Worm (Caenorhabditis elegans) whole organism, L1 larva: Measurements from ENCODE around the gene C05C12.6.

Source experiments
- C04F5.9 ChIP-seq: sonication (generic microtip); optimal IDR thresholded peaks from 2 replicates; lab custom pipeline; 2016; ENCODE audit warnings: missing genetic modification characterization, missing compliant biosample characterization
- C34B4.2 ChIP-seq: sonication (generic microtip); optimal IDR thresholded peaks from 2 replicates; lab custom pipeline; 2017; ENCODE audit warnings: mild to moderate bottlenecking, missing genetic modification characterization, missing compliant biosample characterization
- F16B12.6 ChIP-seq: fragments of 150-350 bp; optimal IDR thresholded peaks from 2 replicates; lab custom pipeline; 2014; ENCODE audit warnings: missing biosample characterization, missing genetic modification characterization
- alr-1 ChIP-seq: fragments of 200-800 bp; sonication (Bioruptor generic); optimal IDR thresholded peaks from 2 replicates; lab custom pipeline; 2018; ENCODE audit warnings: borderline replicate concordance, mild to moderate bottlenecking, missing genetic modification characterization, missing compliant biosample characterization
- ama-1 ChIP-seq: fragments of 150-350 bp; optimal IDR thresholded peaks from 2 replicates; lab custom pipeline; 2014
- blmp-1 ChIP-seq: fragments of 150-350 bp; optimal IDR thresholded peaks from 2 replicates; lab custom pipeline; 2014; ENCODE audit warnings: missing biosample characterization, missing genetic modification characterization
- ceh-63 ChIP-seq: fragments of 200-800 bp; sonication (Bioruptor generic); optimal IDR thresholded peaks from 2 replicates; lab custom pipeline; 2018; ENCODE audit warnings: mild to moderate bottlenecking, missing genetic modification characterization, missing compliant biosample characterization
- ceh-82 ChIP-seq, 3 experiments: fragments of 150-350 bp in 1 of 3; sonication (generic microtip) in 2 of 3; optimal IDR thresholded peaks; 2 replicates each; lab custom pipeline; 2014 to 2017; ENCODE audit warnings: missing biosample characterization in 3 of 3, missing genetic modification characterization in 3 of 3
- ceh-88 ChIP-seq: fragments of 200-800 bp; sonication (Bioruptor generic); IDR thresholded peaks from 2 replicates; pipeline ENCODE4 v1.3.6; 2022; ENCODE audit warnings: missing genetic modification characterization, missing compliant biosample characterization
- ceh-90 ChIP-seq: sonication (generic microtip); optimal IDR thresholded peaks from 2 replicates; lab custom pipeline; 2016; ENCODE audit warnings: missing genetic modification characterization, missing compliant biosample characterization
- ces-1 ChIP-seq: fragments of 150-350 bp; optimal IDR thresholded peaks from 2 replicates; lab custom pipeline; 2014; ENCODE audit warnings: missing biosample characterization, missing genetic modification reagents, missing genetic modification characterization
- dsc-1 ChIP-seq: sonication (generic microtip); optimal IDR thresholded peaks from 2 replicates; lab custom pipeline; 2016; ENCODE audit warnings: mild to moderate bottlenecking, missing genetic modification characterization, missing compliant biosample characterization
- efl-1 ChIP-seq, 4 experiments: fragments of 150-350 bp; optimal IDR thresholded peaks in 3 of 4; peaks in 1 of 4; 1 replicate in 1 of 4; 2 replicates in 3 of 4; lab custom pipeline; 2014; ENCODE audit warnings: missing biosample characterization in 2 of 4, missing genetic modification characterization in 2 of 4, missing genetic modification reagents in 2 of 4
- efl-3 ChIP-seq: fragments of 200-800 bp; sonication (Bioruptor generic); optimal IDR thresholded peaks from 2 replicates; lab custom pipeline; 2018; ENCODE audit warnings: mild to moderate bottlenecking, missing genetic modification characterization, missing compliant biosample characterization
- elt-2 ChIP-seq: sonication (generic microtip); optimal IDR thresholded peaks from 2 replicates; lab custom pipeline; 2016; ENCODE audit warnings: missing genetic modification characterization, mild to moderate bottlenecking, inconsistent platforms, missing compliant biosample characterization, missing genetic modification reagents
- elt-3 ChIP-seq, 6 experiments: fragments of 150-350 bp in 1 of 6; sonication (generic microtip); optimal IDR thresholded peaks; 2 replicates each; lab custom pipeline; 2017 to 2018; ENCODE audit warnings: missing biosample characterization in 6 of 6, missing genetic modification characterization in 6 of 6, inconsistent platforms in 1 of 6
- fkh-10 ChIP-seq: sonication (generic microtip); optimal IDR thresholded peaks from 2 replicates; lab custom pipeline; 2017; ENCODE audit warnings: missing biosample characterization, missing genetic modification reagents, missing genetic modification characterization
- fkh-4 ChIP-seq: sonication (generic microtip); optimal IDR thresholded peaks from 2 replicates; lab custom pipeline; 2016; ENCODE audit warnings: missing compliant biosample characterization, missing genetic modification characterization, borderline replicate concordance
- fkh-8 ChIP-seq: sonication (generic microtip); optimal IDR thresholded peaks from 2 replicates; lab custom pipeline; 2016; ENCODE audit warnings: mild to moderate bottlenecking, missing genetic modification characterization, missing compliant biosample characterization
- fos-1 ChIP-seq: fragments of 150-350 bp; optimal IDR thresholded peaks from 2 replicates; lab custom pipeline; 2014; ENCODE audit warnings: missing biosample characterization, missing genetic modification characterization
- grh-1 ChIP-seq: fragments of 200-800 bp; sonication (Bioruptor generic); IDR thresholded peaks from 2 replicates; pipeline ENCODE4 v1.3.6; 2022; ENCODE audit warnings: missing genetic modification reagents, missing genetic modification characterization, missing compliant biosample characterization
- hlh-17 ChIP-seq: fragments of 200-800 bp; sonication (Bioruptor generic); optimal IDR thresholded peaks from 2 replicates; lab custom pipeline; 2018; ENCODE audit warnings: missing genetic modification characterization, mild to moderate bottlenecking, missing compliant biosample characterization, moderate library complexity, borderline replicate concordance
- hlh-4 ChIP-seq: sonication (generic microtip); optimal IDR thresholded peaks from 2 replicates; lab custom pipeline; 2016; ENCODE audit warnings: mild to moderate bottlenecking, missing genetic modification characterization, missing compliant biosample characterization
- hpl-2 ChIP-seq: fragments of 150-350 bp; optimal IDR thresholded peaks from 2 replicates; lab custom pipeline; 2014; ENCODE audit warnings: missing biosample characterization, missing genetic modification reagents, missing genetic modification characterization
- lin-15B ChIP-seq: fragments of 150-350 bp; sonication (generic microtip); optimal IDR thresholded peaks from 3 replicates; lab custom pipeline; 2014; ENCODE audit warnings: missing biosample characterization, missing genetic modification characterization
- lsy-2 ChIP-seq, 2 experiments: fragments of 150-350 bp; optimal IDR thresholded peaks; 2 replicates each; lab custom pipeline; 2014; ENCODE audit warnings: missing biosample characterization in 2 of 2, missing genetic modification characterization in 2 of 2
- mdl-1 ChIP-seq, 2 experiments: fragments of 150-350 bp; optimal IDR thresholded peaks; 2 replicates each; lab custom pipeline; 2014 to 2017; ENCODE audit warnings: missing biosample characterization in 2 of 2, missing genetic modification characterization in 2 of 2, inconsistent platforms in 1 of 2
- mef-2 ChIP-seq: fragments of 150-350 bp; optimal IDR thresholded peaks from 2 replicates; lab custom pipeline; 2014; ENCODE audit warnings: missing biosample characterization, missing genetic modification characterization
- mep-1 ChIP-seq: fragments of 150-350 bp; optimal IDR thresholded peaks from 2 replicates; lab custom pipeline; 2014; ENCODE audit warnings: missing biosample characterization, missing genetic modification characterization
- nhr-12 ChIP-seq: sonication (generic microtip); optimal IDR thresholded peaks from 2 replicates; lab custom pipeline; 2017; ENCODE audit warnings: missing biosample characterization, missing genetic modification characterization
- nhr-28 ChIP-seq: fragments of 150-350 bp; optimal IDR thresholded peaks from 2 replicates; lab custom pipeline; 2014; ENCODE audit warnings: missing biosample characterization, missing genetic modification characterization
- nhr-77 ChIP-seq: fragments of 150-350 bp; optimal IDR thresholded peaks from 2 replicates; lab custom pipeline; 2014; ENCODE audit warnings: missing biosample characterization, missing genetic modification characterization
- nhr-84 ChIP-seq: sonication (generic microtip); optimal IDR thresholded peaks from 2 replicates; lab custom pipeline; 2017; ENCODE audit warnings: missing biosample characterization, missing genetic modification characterization
- pag-3 ChIP-seq: sonication (generic microtip); optimal IDR thresholded peaks from 2 replicates; lab custom pipeline; 2017; ENCODE audit warnings: missing genetic modification characterization, mild to moderate bottlenecking, missing compliant biosample characterization, antibody characterized with exemption, borderline replicate concordance; ENCODE audit not compliant: insufficient read depth
- pax-3 ChIP-seq: fragments of 200-800 bp; sonication (Bioruptor generic); optimal IDR thresholded peaks from 2 replicates; lab custom pipeline; 2018; ENCODE audit warnings: mild to moderate bottlenecking, missing genetic modification characterization, moderate library complexity, missing compliant biosample characterization
- pqm-1 ChIP-seq: sonication (generic microtip); optimal IDR thresholded peaks from 3 replicates; lab custom pipeline; 2017; ENCODE audit warnings: missing biosample characterization, missing genetic modification characterization
- snpc-4 ChIP-seq: fragments of 150-350 bp; optimal IDR thresholded peaks from 2 replicates; lab custom pipeline; 2014; ENCODE audit warnings: missing biosample characterization, missing genetic modification characterization
- snu-23 ChIP-seq: sonication (generic microtip); optimal IDR thresholded peaks from 2 replicates; lab custom pipeline; 2016; ENCODE audit warnings: missing genetic modification characterization, missing compliant biosample characterization
- sox-4 ChIP-seq: sonication (generic microtip); optimal IDR thresholded peaks from 2 replicates; lab custom pipeline; 2016; ENCODE audit warnings: missing genetic modification characterization, missing compliant biosample characterization
- sup-37 ChIP-seq: fragments of 200-800 bp; sonication (Bioruptor generic); optimal IDR thresholded peaks from 2 replicates; lab custom pipeline; 2018; ENCODE audit warnings: mild to moderate bottlenecking, missing genetic modification characterization, missing compliant biosample characterization
- tbx-2 ChIP-seq: sonication (generic microtip); optimal IDR thresholded peaks from 2 replicates; lab custom pipeline; 2016; ENCODE audit warnings: missing genetic modification characterization, missing compliant biosample characterization
- tlp-1 ChIP-seq: fragments of 150-350 bp; optimal IDR thresholded peaks from 2 replicates; lab custom pipeline; 2014; ENCODE audit warnings: missing biosample characterization, missing genetic modification characterization
- unc-130 ChIP-seq: fragments of 150-350 bp; optimal IDR thresholded peaks from 2 replicates; lab custom pipeline; 2017; ENCODE audit warnings: missing biosample characterization, missing genetic modification characterization, inconsistent platforms
- unc-30 ChIP-seq: sonication (generic microtip); optimal IDR thresholded peaks from 2 replicates; lab custom pipeline; 2017; ENCODE audit warnings: missing biosample characterization, missing genetic modification characterization
- unc-62 ChIP-seq: fragments of 150-350 bp; optimal IDR thresholded peaks from 2 replicates; lab custom pipeline; 2014; ENCODE audit warnings: missing biosample characterization, missing genetic modification reagents, missing genetic modification characterization
- unc-98 ChIP-seq: fragments of 200-800 bp; sonication (Bioruptor generic); IDR thresholded peaks from 2 replicates; pipeline ENCODE4 v1.3.6; 2022; ENCODE audit warnings: missing genetic modification characterization, missing compliant biosample characterization
- xbp-1 ChIP-seq: sonication (generic microtip); optimal IDR thresholded peaks from 2 replicates; lab custom pipeline; 2016; ENCODE audit warnings: missing genetic modification characterization, missing compliant biosample characterization
- zip-4 ChIP-seq: fragments of 200-800 bp; sonication (Bioruptor generic); optimal IDR thresholded peaks from 2 replicates; lab custom pipeline; 2018; ENCODE audit warnings: mild to moderate bottlenecking, missing genetic modification characterization, moderate library complexity, missing compliant biosample characterization

Gene C05C12.6

ce11 chrIV:11225206-11225605 lies 16.1 kb downstream of the C05C12.6 start, which contains the start of gene col-125:
Gene col-125 (plus strand): TSS chrIV:11225506.
- TF ChIP-seq nhr-12 (tag; lab: Kevin White, UChicago) (no peak), efl-1 (optimal IDR thresholded peaks at IDR 0.05; lab: Kevin White, UChicago) (no peak), efl-1 (GFP tag; optimal IDR thresholded peaks at IDR 0.05 in 1 of 2; lab: Kevin White, UChicago) (peak in 1 of 2 experiments; percentile 21), ceh-90 (tag; lab: Kevin White, UChicago) (no peak), ceh-88 (GFP tag; lab: Robert Waterston, UW) (no peak), blmp-1 (tag; lab: Kevin White, UChicago) (peak; percentile 29), mep-1 (tag; lab: Kevin White, UChicago) (no peak), hlh-4 (no peak), pqm-1 (tag; lab: Kevin White, UChicago) (no peak), ces-1 (GFP tag; lab: Kevin White, UChicago) (no peak), C04F5.9 (tag; lab: Kevin White, UChicago) (no peak), sup-37 (GFP tag; lab: Kevin White, UChicago) (no peak)

- TF ChIP-seq zip-4 (GFP tag; lab: Kevin White, UChicago) = no peak
- TF ChIP-seq fos-1 (tag; lab: Kevin White, UChicago) = no peak
- TF ChIP-seq grh-1 = no peak
- no peak for TF ChIP-seq ceh-82 (tag; optimal IDR thresholded peaks at IDR 0.05; lab: Kevin White, UChicago)
- no peak for TF ChIP-seq pax-3
- no peak for TF ChIP-seq efl-3 (GFP tag; lab: Kevin White, UChicago)
- TF ChIP-seq mef-2 (tag; lab: Kevin White, UChicago) = no peak
- TF ChIP-seq pag-3 (tag; lab: Kevin White, UChicago) = no peak
- TF ChIP-seq nhr-77 = no peak
- no peak for TF ChIP-seq snpc-4 (tag; lab: Kevin White, UChicago)
- TF ChIP-seq F16B12.6 = no peak
- no peak for TF ChIP-seq elt-3 (tag; optimal IDR thresholded peaks at IDR 0.05; lab: Kevin White, UChicago)
- TF ChIP-seq ama-1 (lab: Kevin White, UChicago) = no peak
- TF ChIP-seq lsy-2 (tag; optimal IDR thresholded peaks at IDR 0.05; lab: Kevin White, UChicago) = no peak
- TF ChIP-seq hpl-2 = no peak
- no peak for TF ChIP-seq mdl-1 (tag; optimal IDR thresholded peaks at IDR 0.05; lab: Kevin White, UChicago)
- no peak for TF ChIP-seq efl-1 (optimal IDR thresholded peaks at IDR 0.05; lab: Kevin White, UChicago)
- TF ChIP-seq efl-1 (GFP tag; optimal IDR thresholded peaks at IDR 0.05 in 1 of 2; lab: Kevin White, UChicago) = no peak
- no peak for TF ChIP-seq ceh-63
- no peak for TF ChIP-seq xbp-1 (tag; lab: Kevin White, UChicago)
Observed at ce11 chrIV:11223878-11224277, 17.4 kb downstream of the C05C12.6 start, which contains the start of gene C29F4.3. Gene C29F4.3 (minus strand): TSS chrIV:11223978.

- TF ChIP-seq hlh-4 = no peak
- TF ChIP-seq unc-30 = no peak
- TF ChIP-seq fkh-4 (tag; lab: Kevin White, UChicago) = no peak
- TF ChIP-seq unc-98 (GFP tag; lab: Robert Waterston, UW) = no peak
- TF ChIP-seq lin-15B (tag; lab: Kevin White, UChicago) = no peak
- TF ChIP-seq nhr-84 = no peak
- TF ChIP-seq tbx-2 (tag; lab: Kevin White, UChicago) = no peak
- no peak for TF ChIP-seq ama-1 (lab: Kevin White, UChicago)
- TF ChIP-seq sox-4 (tag; lab: Kevin White, UChicago) = no peak
- no peak for TF ChIP-seq pqm-1 (tag; lab: Kevin White, UChicago)
- TF ChIP-seq ceh-82 (tag; optimal IDR thresholded peaks at IDR 0.05; lab: Kevin White, UChicago) = no peak
- no peak for TF ChIP-seq pax-3
Observed at ce11 chrIV:11218037-11218436, 23.2 kb downstream of the C05C12.6 start, which contains the start of gene zip-6. Gene zip-6 (minus strand): TSS chrIV:11218137.

- TF ChIP-seq unc-130 (no peak), hlh-17 (GFP tag; lab: Kevin White, UChicago) (no peak), snu-23 (GFP tag; lab: Kevin White, UChicago) (no peak), dsc-1 (tag; lab: Kevin White, UChicago) (no peak), unc-62 (GFP tag; lab: Kevin White, UChicago) (no peak), fkh-10 (no peak), tlp-1 (tag; lab: Kevin White, UChicago) (no peak), nhr-28 (no peak), C34B4.2 (tag; lab: Kevin White, UChicago) (no peak), snpc-4 (tag; lab: Kevin White, UChicago) (no peak), efl-3 (GFP tag; lab: Kevin White, UChicago) (no peak), elt-2 (tag; lab: Kevin White, UChicago) (no peak), alr-1 (tag; lab: Kevin White, UChicago) (no peak), nhr-77 (no peak), fkh-8 (tag; lab: Kevin White, UChicago) (no peak)
Observed at ce11 chrIV:11212978-11213377, 28.3 kb downstream of the C05C12.6 start.
